Worm (Caenorhabditis elegans): ENCODE data around the gene srlf-2.

The srlf-2 gene

DNA sequence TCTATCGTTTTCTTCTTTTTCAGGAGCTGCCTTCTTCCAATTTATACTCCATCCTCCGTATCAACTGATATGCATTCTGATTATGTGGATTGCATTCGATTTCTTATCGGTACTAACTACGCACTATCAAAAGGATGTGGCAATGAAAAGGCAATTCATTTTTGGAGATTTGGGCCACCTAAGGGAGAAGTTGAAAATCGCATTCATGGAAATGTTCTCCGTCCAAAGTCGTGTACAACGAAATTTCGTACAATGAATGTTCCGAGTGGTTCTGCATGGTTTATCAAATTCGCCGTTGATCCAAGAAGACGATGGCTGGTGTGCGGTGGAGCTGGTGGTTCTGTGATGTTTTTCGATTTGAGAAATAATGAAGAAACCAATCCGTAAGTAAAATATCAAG lies 22.7 kb downstream of the srlf-2 start, which contains the start of gene C09G4.4:
Gene C09G4.4 (plus strand): TSS at position 301 of the 400 bp plus-strand sequence.
- no peak for TF ChIP-seq snpc-4 (tag; optimal IDR thresholded peaks at IDR 0.05)
- TF ChIP-seq ceh-82 (tag; optimal IDR thresholded peaks at IDR 0.05) = no peak
- no peak for TF ChIP-seq mdl-1 (tag; optimal IDR thresholded peaks at IDR 0.05)
- TF ChIP-seq hmg-11 (tag; optimal IDR thresholded peaks at IDR 0.05) = no peak
- TF ChIP-seq nhr-237 (tag; optimal IDR thresholded peaks at IDR 0.05) = no peak
- TF ChIP-seq skn-1 (tag; optimal IDR thresholded peaks at IDR 0.05) = no peak
- TF ChIP-seq nhr-43 (tag; optimal IDR thresholded peaks at IDR 0.05; ENCODE audit: poor library complexity, severe bottlenecking) = no peak
- TF ChIP-seq sea-2 (GFP tag; optimal IDR thresholded peaks at IDR 0.05) = no peak
- no peak for TF ChIP-seq lin-15B (tag; optimal IDR thresholded peaks at IDR 0.05)
- no peak for TF ChIP-seq lin-39 (tag; optimal IDR thresholded peaks at IDR 0.05)
- TF ChIP-seq fkh-10 (GFP tag; optimal IDR thresholded peaks at IDR 0.05) = no peak
- no peak for TF ChIP-seq lsy-12 (tag; optimal IDR thresholded peaks at IDR 0.05)
- no peak for TF ChIP-seq nhr-12 (tag; optimal IDR thresholded peaks at IDR 0.05)
- TF ChIP-seq mml-1 (tag; optimal IDR thresholded peaks at IDR 0.05) = no peak
- no peak for TF ChIP-seq R02D3.7 (tag; optimal IDR thresholded peaks at IDR 0.05)
- no peak for TF ChIP-seq nhr-28 (tag; optimal IDR thresholded peaks at IDR 0.05)
- TF ChIP-seq daf-12 (tag; optimal IDR thresholded peaks at IDR 0.05) = no peak
- no peak for TF ChIP-seq pha-4 (tag; optimal IDR thresholded peaks at IDR 0.05)

DNA sequence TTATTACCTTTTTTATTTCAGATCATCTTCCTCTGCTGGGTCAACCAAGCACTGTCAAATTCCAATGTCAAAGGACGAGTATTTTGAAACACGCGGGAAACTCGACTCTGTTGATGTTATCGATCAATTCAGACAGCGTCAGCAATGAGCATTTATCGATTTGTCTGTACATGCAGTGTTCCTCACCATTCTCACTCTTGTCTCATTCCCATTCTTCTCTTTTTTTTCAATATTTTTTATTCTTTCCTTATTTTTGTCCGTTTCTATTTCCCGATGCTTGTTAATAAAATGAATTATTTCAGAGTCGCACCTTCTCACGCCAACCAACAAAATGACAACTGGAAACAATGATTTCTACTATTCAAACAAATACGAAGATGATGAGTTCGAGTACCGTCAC lies 23.6 kb downstream of the srlf-2 start, which contains the start of gene cks-1:
Gene cks-1 (plus strand): TSS at position 301 of the 400 bp plus-strand sequence.
- TF ChIP-seq unc-39 (tag; optimal IDR thresholded peaks at IDR 0.05) (no peak), nfya-1 (tag; optimal IDR thresholded peaks at IDR 0.05; ENCODE audit: insufficient read depth) (no peak), skn-1 (tag; optimal IDR thresholded peaks at IDR 0.05) (no peak), nhr-11 (tag; optimal IDR thresholded peaks at IDR 0.05) (no peak), sea-2 (GFP tag; optimal IDR thresholded peaks at IDR 0.05) (no peak), egl-5 (tag; optimal IDR thresholded peaks at IDR 0.05) (no peak), ceh-28 (tag; optimal IDR thresholded peaks at IDR 0.05) (no peak), ceh-16 (tag; optimal IDR thresholded peaks at IDR 0.05) (no peak), fkh-10 (GFP tag; optimal IDR thresholded peaks at IDR 0.05) (no peak), R02D3.7 (tag; optimal IDR thresholded peaks at IDR 0.05) (no peak), ztf-11 (tag; optimal IDR thresholded peaks at IDR 0.05) (no peak), elt-1 (tag; optimal IDR thresholded peaks at IDR 0.05) (no peak), nhr-237 (tag; optimal IDR thresholded peaks at IDR 0.05) (no peak), eor-1 (tag; optimal IDR thresholded peaks at IDR 0.05) (no peak), egl-27 (tag; optimal IDR thresholded peaks at IDR 0.05) (no peak)

ce11 chrIV:8514546-8514945 lies 24.5 kb downstream of the srlf-2 start:
- TF ChIP-seq ceh-28 (tag; optimal IDR thresholded peaks at IDR 0.05) (no peak), ama-1 (optimal IDR thresholded peaks at IDR 0.05) (no peak), nhr-11 (tag; optimal IDR thresholded peaks at IDR 0.05) (no peak)

DNA sequence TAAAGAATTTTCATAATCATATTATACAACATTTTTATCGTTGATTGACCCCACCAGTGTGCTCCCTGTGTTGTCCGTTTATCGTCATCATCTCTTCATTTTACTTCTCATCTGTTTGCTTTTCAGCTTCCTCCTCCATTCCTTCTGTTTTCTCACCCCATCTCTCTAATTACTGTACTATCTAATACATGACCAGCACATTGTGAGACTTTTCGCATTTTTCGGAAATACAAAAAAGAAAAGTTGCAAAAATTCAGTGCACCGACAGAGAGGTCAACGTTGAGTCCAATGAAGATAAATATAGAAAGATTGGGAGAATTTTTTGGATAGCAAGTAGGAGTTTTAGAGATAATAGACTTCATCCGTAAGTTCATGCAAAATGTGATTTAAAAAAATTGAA lies 29.9 kb downstream of the srlf-2 start:
- TF ChIP-seq elt-1 (tag; optimal IDR thresholded peaks at IDR 0.05) = no peak
- no peak for TF ChIP-seq ceh-16 (tag; optimal IDR thresholded peaks at IDR 0.05)
- no peak for TF ChIP-seq ceh-9 (tag; optimal IDR thresholded peaks at IDR 0.05)
- TF ChIP-seq unc-62 (GFP tag; optimal IDR thresholded peaks at IDR 0.05) = no peak
- no peak for TF ChIP-seq mdl-1 (tag; optimal IDR thresholded peaks at IDR 0.05)
- TF ChIP-seq pqm-1 (tag; optimal IDR thresholded peaks at IDR 0.05) = no peak
- TF ChIP-seq ztf-11 (tag; optimal IDR thresholded peaks at IDR 0.05) = no peak
- no peak for TF ChIP-seq nhr-23 (tag; optimal IDR thresholded peaks at IDR 0.05)
- no peak for TF ChIP-seq aly-2 (tag; optimal IDR thresholded peaks at IDR 0.05)
- TF ChIP-seq egl-5 (tag; optimal IDR thresholded peaks at IDR 0.05) = no peak
- no peak for TF ChIP-seq nhr-12 (tag; optimal IDR thresholded peaks at IDR 0.05)
- no peak for TF ChIP-seq nhr-237 (tag; optimal IDR thresholded peaks at IDR 0.05)
- TF ChIP-seq nhr-11 (tag; optimal IDR thresholded peaks at IDR 0.05) = no peak
- TF ChIP-seq ceh-28 (tag; optimal IDR thresholded peaks at IDR 0.05) = no peak
- TF ChIP-seq elt-3 (tag; optimal IDR thresholded peaks at IDR 0.05) = no peak
- TF ChIP-seq R02D3.7 (tag; optimal IDR thresholded peaks at IDR 0.05) = no peak
- TF ChIP-seq skn-1 (tag; optimal IDR thresholded peaks at IDR 0.05) = no peak
- no peak for TF ChIP-seq ceh-82 (tag; optimal IDR thresholded peaks at IDR 0.05)
- TF ChIP-seq egl-27 (tag; optimal IDR thresholded peaks at IDR 0.05) = no peak

DNA sequence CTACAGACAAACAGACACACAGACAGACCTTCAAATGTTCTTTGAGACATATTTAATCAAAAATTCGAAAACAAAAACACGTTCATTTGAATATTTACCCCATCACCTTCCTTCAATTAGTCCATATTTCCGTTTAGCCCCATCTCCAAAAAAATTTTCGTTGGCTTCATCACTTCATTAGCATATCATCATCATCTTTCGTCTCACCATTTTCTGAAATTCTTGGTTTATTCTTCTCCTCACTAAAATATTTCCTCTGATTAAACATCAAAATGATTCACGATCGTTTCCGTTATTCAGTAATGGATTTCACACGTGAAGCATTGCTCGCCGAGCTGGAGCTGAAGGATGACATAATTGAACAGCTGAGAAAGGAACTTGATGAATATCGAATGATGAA lies 30.6 kb downstream of the srlf-2 start, which contains the start of gene pkg-2:
Gene pkg-2 (plus strand): TSS at position 301 of the 400 bp plus-strand sequence.
- TF ChIP-seq lin-39 (tag; optimal IDR thresholded peaks at IDR 0.05) (no peak), mdl-1 (tag; optimal IDR thresholded peaks at IDR 0.05) (no peak), ztf-4 (tag; optimal IDR thresholded peaks at IDR 0.05) (no peak), elt-1 (tag; optimal IDR thresholded peaks at IDR 0.05) (no peak), nhr-67 (tag; optimal IDR thresholded peaks at IDR 0.05) (no peak), unc-62 (GFP tag; optimal IDR thresholded peaks at IDR 0.05) (no peak), nhr-43 (tag; optimal IDR thresholded peaks at IDR 0.05; ENCODE audit: poor library complexity, severe bottlenecking) (no peak), nhr-23 (tag; optimal IDR thresholded peaks at IDR 0.05) (no peak), hmg-11 (tag; optimal IDR thresholded peaks at IDR 0.05) (no peak), nhr-237 (tag; optimal IDR thresholded peaks at IDR 0.05) (no peak), fkh-2 (tag; optimal IDR thresholded peaks at IDR 0.05) (no peak)
